Fruit fly (Drosophila melanogaster) whole organism, wandering third instar larva: ENCODE data around the gene Srp72.

Experiments
- CG9705 ChIP-seq: fragments of 200-800 bp; sonication (Bioruptor generic); optimal IDR thresholded peaks from 2 replicates; lab custom pipeline; 2018; ENCODE audit warnings: missing biosample characterization, mild to moderate bottlenecking, missing genetic modification characterization
- CrebA ChIP-seq: fragments of 200-800 bp; sonication (Bioruptor generic); optimal IDR thresholded peaks from 2 replicates; lab custom pipeline; 2016; ENCODE audit warnings: missing biosample characterization, mild to moderate bottlenecking, missing genetic modification characterization, borderline replicate concordance
- Dfd ChIP-seq: fragments of >200 bp; optimal IDR thresholded peaks from 2 replicates; lab custom pipeline; 2017; ENCODE audit warnings: missing biosample characterization, missing genetic modification characterization
- GATAd ChIP-seq: sonication (Bioruptor generic); optimal IDR thresholded peaks from 2 replicates; lab custom pipeline; 2016; ENCODE audit warnings: missing biosample characterization, missing genetic modification characterization
- Jra ChIP-seq: sonication (Bioruptor generic); optimal IDR thresholded peaks from 2 replicates; lab custom pipeline; 2016; ENCODE audit warnings: missing biosample characterization, missing genetic modification characterization
- Mio ChIP-seq: sonication (Bioruptor generic); optimal IDR thresholded peaks from 2 replicates; lab custom pipeline; 2016; ENCODE audit warnings: missing biosample characterization, missing genetic modification characterization
- brk ChIP-seq: fragments of 200-800 bp; sonication (Bioruptor generic); optimal IDR thresholded peaks from 2 replicates; lab custom pipeline; 2016; ENCODE audit warnings: missing biosample characterization, mild to moderate bottlenecking, missing genetic modification characterization
- h ChIP-seq: fragments of 200-800 bp; sonication (Bioruptor generic); optimal IDR thresholded peaks from 3 replicates; lab custom pipeline; 2016; ENCODE audit warnings: missing biosample characterization, mild to moderate bottlenecking, missing genetic modification characterization
- pan ChIP-seq: fragments of >200 bp; optimal IDR thresholded peaks from 2 replicates; lab custom pipeline; 2017
- psq ChIP-seq: fragments of 200-800 bp; sonication (Bioruptor generic); optimal IDR thresholded peaks from 3 replicates; lab custom pipeline; 2017; ENCODE audit warnings: missing biosample characterization, mild to moderate bottlenecking, missing genetic modification characterization, moderate library complexity
- sv ChIP-seq: fragments of 200-800 bp; sonication (Bioruptor generic); optimal IDR thresholded peaks from 3 replicates; lab custom pipeline; 2016; ENCODE audit warnings: missing biosample characterization, missing genetic modification characterization
- usp ChIP-seq: fragments of >200 bp; optimal IDR thresholded peaks from 2 replicates; lab custom pipeline; 2017; ENCODE audit warnings: missing biosample characterization, missing genetic modification characterization

DNA sequence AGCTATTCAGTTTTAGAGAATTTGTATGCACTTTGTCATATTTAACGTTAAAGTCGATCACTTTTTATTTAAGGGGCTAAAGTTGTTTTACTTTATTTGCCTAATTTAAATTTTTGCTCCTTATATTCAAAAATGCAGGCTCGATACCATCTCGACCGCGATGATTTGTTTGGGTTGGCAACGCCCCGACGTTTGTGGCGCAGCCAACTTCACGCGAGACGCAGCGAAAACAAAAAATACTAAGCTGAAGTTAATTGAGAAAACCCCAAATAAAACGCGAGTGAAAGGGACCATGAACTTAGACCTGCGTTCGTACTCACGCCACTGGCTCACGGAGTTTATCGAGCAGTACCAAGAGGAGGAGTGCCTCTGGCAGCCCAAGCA is 30.4 kb upstream of the Srp72 start:
- TF ChIP-seq usp (GFP tag; lab: Kevin White, UChicago) (no peak), brk (GFP tag; lab: Kevin White, UChicago) (no peak), GATAd (GFP tag; lab: Kevin White, UChicago) (no peak), sv (GFP tag; lab: Kevin White, UChicago) (no peak), CrebA (GFP tag; lab: Kevin White, UChicago) (no peak), psq (GFP tag; lab: Kevin White, UChicago) (no peak), Dfd (no peak), Mio (GFP tag; lab: Kevin White, UChicago) (no peak), Jra (GFP tag; lab: Kevin White, UChicago) (no peak), pan (lab: Kevin White, UChicago) (no peak), CG9705 (GFP tag; lab: Kevin White, UChicago) (no peak), h (GFP tag; lab: Kevin White, UChicago) (no peak)
